Fruit fly (Drosophila melanogaster) whole organism, embryonic: ENCODE measurements around the gene CG31800.

Experiments
- Aef1 ChIP-seq: fragments of 200-800 bp; sonication (Bioruptor generic); IDR thresholded peaks from 3 replicates; pipeline ENCODE4 v1.3.6; 2022; ENCODE audit warnings: missing biosample characterization, missing genetic modification characterization
- Awh ChIP-seq: fragments of 200-800 bp; sonication (Bioruptor generic); IDR thresholded peaks from 2 replicates; pipeline ENCODE4, ENCODE4 v1.3.6; 2022; ENCODE audit warnings: missing biosample characterization, missing genetic modification characterization
- Bteb2 ChIP-seq: fragments of 200-800 bp; sonication (Bioruptor generic); optimal IDR thresholded peaks from 2 replicates; lab custom pipeline; 2016; ENCODE audit warnings: missing biosample characterization, missing genetic modification characterization
- CG10274 ChIP-seq: fragments of 200-800 bp; sonication (Bioruptor generic); optimal IDR thresholded peaks from 3 replicates; lab custom pipeline; 2017; ENCODE audit warnings: missing biosample characterization, mild to moderate bottlenecking, missing genetic modification characterization
- CG10366 ChIP-seq: fragments of 200-800 bp; sonication (Bioruptor generic); IDR thresholded peaks from 2 replicates; pipeline ENCODE4 v1.3.6; 2022; ENCODE audit warnings: missing biosample characterization, missing genetic modification characterization
- CG12236 ChIP-seq: fragments of 200-800 bp; sonication (Bioruptor generic); optimal IDR thresholded peaks from 2 replicates; lab custom pipeline; 2016; ENCODE audit warnings: missing biosample characterization, missing genetic modification characterization
- CG13287 ChIP-seq: fragments of 200-800 bp; sonication (Bioruptor generic); IDR thresholded peaks from 2 replicates; pipeline ENCODE4 v1.3.6; 2022; ENCODE audit warnings: missing biosample characterization, missing genetic modification characterization; ENCODE audit not compliant: partially characterized antibody
- CG14965 ChIP-seq: fragments of 200-800 bp; sonication (Bioruptor generic); optimal IDR thresholded peaks from 2 replicates; lab custom pipeline; 2016; ENCODE audit warnings: missing biosample characterization, missing genetic modification characterization, borderline replicate concordance
- CG1602 ChIP-seq: fragments of 200-800 bp; sonication (Bioruptor generic); optimal IDR thresholded peaks from 3 replicates; lab custom pipeline; 2016; ENCODE audit warnings: missing biosample characterization, missing genetic modification characterization
- CG17328 ChIP-seq: fragments of 200-800 bp; sonication (Bioruptor generic); IDR thresholded peaks from 2 replicates; pipeline ENCODE4 v1.3.6; 2022; ENCODE audit warnings: missing biosample characterization, missing genetic modification characterization
- CG1792 ChIP-seq: fragments of 200-800 bp; sonication (Bioruptor generic); optimal IDR thresholded peaks from 2 replicates; lab custom pipeline; 2016; ENCODE audit warnings: missing biosample characterization, missing genetic modification characterization
- CG18262 ChIP-seq: fragments of 200-800 bp; optimal IDR thresholded peaks from 3 replicates; lab custom pipeline; 2019; ENCODE audit warnings: missing biosample characterization, mild to moderate bottlenecking, missing genetic modification characterization, moderate library complexity
- CG4730 ChIP-seq: fragments of 200-800 bp; sonication (Bioruptor generic); IDR thresholded peaks from 2 replicates; pipeline ENCODE4 v1.3.6; 2022; ENCODE audit warnings: missing biosample characterization, missing genetic modification characterization
- CG7963 ChIP-seq: fragments of 200-800 bp; sonication (Bioruptor generic); IDR thresholded peaks from 3 replicates; pipeline ENCODE4 v1.3.6; 2022; ENCODE audit warnings: missing biosample characterization, missing genetic modification characterization; ENCODE audit not compliant: partially characterized antibody
- CG8388 ChIP-seq: fragments of 200-800 bp; sonication (Bioruptor generic); optimal IDR thresholded peaks from 2 replicates; lab custom pipeline; 2019; ENCODE audit warnings: missing biosample characterization, mild to moderate bottlenecking, missing genetic modification characterization, moderate library complexity
- CG9932 ChIP-seq: fragments of 200-800 bp; sonication (Bioruptor generic); IDR thresholded peaks from 2 replicates; pipeline ENCODE4 v1.3.6; 2022; ENCODE audit warnings: missing biosample characterization, missing genetic modification characterization
- Chrac-16 ChIP-seq: fragments of 200-800 bp; sonication (Bioruptor generic); optimal IDR thresholded peaks from 3 replicates; lab custom pipeline; 2016; ENCODE audit warnings: missing biosample characterization, missing genetic modification characterization
- CkIIα-i1 ChIP-seq: fragments of 200-800 bp; sonication (Bioruptor generic); IDR thresholded peaks from 2 replicates; pipeline ENCODE4 v1.3.6; 2022; ENCODE audit warnings: missing biosample characterization, missing genetic modification characterization
- Deaf1 ChIP-seq: fragments of 200-800 bp; optimal IDR thresholded peaks from 3 replicates; lab custom pipeline; 2019; ENCODE audit warnings: missing biosample characterization, mild to moderate bottlenecking, missing genetic modification characterization, moderate library complexity
- GATAe ChIP-seq: fragments of 200-800 bp; sonication (Bioruptor generic); conservative IDR thresholded peaks from 2 replicates; pipeline ENCODE4 v1.3.6; 2022; ENCODE audit warnings: missing biosample characterization, missing genetic modification characterization
- HmgZ ChIP-seq: fragments of 200-800 bp; sonication (Bioruptor generic); optimal IDR thresholded peaks from 2 replicates; lab custom pipeline; 2018; ENCODE audit warnings: missing biosample characterization, mild to moderate bottlenecking, missing genetic modification characterization
- Lim3 ChIP-seq: fragments of 200-800 bp; sonication (Bioruptor generic); IDR thresholded peaks from 2 replicates; pipeline ENCODE4 v1.3.6; 2022; ENCODE audit warnings: missing biosample characterization, missing genetic modification characterization
- Optix ChIP-seq: fragments of 200-800 bp; sonication (Bioruptor generic); IDR thresholded peaks from 3 replicates; pipeline ENCODE4 v1.3.6; 2022; ENCODE audit warnings: missing biosample characterization, missing genetic modification characterization
- Pdp1 ChIP-seq, 2 experiments: fragments of 200-800 bp; sonication (Bioruptor generic); optimal IDR thresholded peaks; 3 replicates each; lab custom pipeline; 2016; ENCODE audit warnings: missing biosample characterization in 2 of 2, missing genetic modification characterization in 2 of 2, mild to moderate bottlenecking in 1 of 2, moderate library complexity in 1 of 2
- Rfx ChIP-seq: fragments of 200-800 bp; sonication (Bioruptor generic); IDR thresholded peaks from 2 replicates; pipeline ENCODE4 v1.3.6; 2022; ENCODE audit warnings: missing biosample characterization, missing genetic modification characterization
- Scr ChIP-seq: fragments of 200-800 bp; sonication (Bioruptor generic); IDR thresholded peaks from 2 replicates; pipeline ENCODE4 v1.3.6; 2022; ENCODE audit warnings: missing biosample characterization, missing genetic modification characterization; ENCODE audit not compliant: partially characterized antibody
- Sry-β ChIP-seq: fragments of 200-800 bp; sonication (Bioruptor generic); optimal IDR thresholded peaks from 2 replicates; lab custom pipeline; 2018; ENCODE audit warnings: missing biosample characterization, mild to moderate bottlenecking, missing genetic modification characterization, moderate library complexity
- Sry-δ ChIP-seq: fragments of 200-800 bp; sonication (Bioruptor generic); optimal IDR thresholded peaks from 2 replicates; lab custom pipeline; 2016; ENCODE audit warnings: missing biosample characterization, missing genetic modification characterization
- al ChIP-seq: fragments of 200-800 bp; sonication (Bioruptor generic); IDR thresholded peaks from 2 replicates; pipeline ENCODE4 v1.3.6; 2022; ENCODE audit warnings: missing biosample characterization, missing genetic modification characterization
- ap ChIP-seq: fragments of 200-800 bp; sonication (Bioruptor generic); IDR thresholded peaks from 2 replicates; pipeline ENCODE4 v1.3.6; 2022; ENCODE audit warnings: missing biosample characterization, missing genetic modification characterization
- bsh ChIP-seq, 2 experiments: fragments of 200-800 bp; sonication (Bioruptor generic); optimal IDR thresholded peaks; 2 replicates each; lab custom pipeline; 2017 to 2018; ENCODE audit warnings: mild to moderate bottlenecking in 2 of 2, missing biosample characterization in 2 of 2, missing genetic modification characterization in 2 of 2, moderate library complexity in 1 of 2
- disco-r ChIP-seq: fragments of 200-800 bp; sonication (Bioruptor generic); optimal IDR thresholded peaks from 2 replicates; lab custom pipeline; 2016; ENCODE audit warnings: missing biosample characterization, missing genetic modification characterization
- dpn ChIP-seq, 2 experiments: fragments of 200-800 bp; sonication (Bioruptor generic); optimal IDR thresholded peaks; 3 replicates each; lab custom pipeline; 2016; ENCODE audit warnings: missing biosample characterization in 2 of 2, missing genetic modification characterization in 2 of 2
- fd102C ChIP-seq: fragments of 200-800 bp; sonication (Bioruptor generic); optimal IDR thresholded peaks from 2 replicates; lab custom pipeline; 2018; ENCODE audit warnings: missing biosample characterization, mild to moderate bottlenecking, missing genetic modification characterization, moderate library complexity
- insv ChIP-seq, 2 experiments: fragments of 200-800 bp; sonication (Bioruptor generic); optimal IDR thresholded peaks; 3 replicates each; lab custom pipeline; 2016 to 2018; ENCODE audit warnings: missing biosample characterization in 2 of 2, missing genetic modification characterization in 2 of 2
- ken ChIP-seq: fragments of 200-800 bp; sonication (Bioruptor generic); IDR thresholded peaks from 3 replicates; pipeline ENCODE4 v1.3.6; 2022; ENCODE audit warnings: missing biosample characterization, missing genetic modification characterization
- lilli ChIP-seq: fragments of 200-800 bp; sonication (Bioruptor generic); optimal IDR thresholded peaks from 3 replicates; lab custom pipeline; 2016; ENCODE audit warnings: missing biosample characterization, missing genetic modification characterization
- nerfin-2 ChIP-seq: fragments of 200-800 bp; sonication (Bioruptor generic); IDR thresholded peaks from 2 replicates; pipeline ENCODE4 v1.3.6; 2022; ENCODE audit warnings: missing biosample characterization, missing genetic modification characterization; ENCODE audit not compliant: partially characterized antibody
- pnt ChIP-seq: fragments of 200-800 bp; sonication (Bioruptor generic); optimal IDR thresholded peaks from 3 replicates; lab custom pipeline; 2016; ENCODE audit warnings: missing biosample characterization, missing genetic modification characterization
- repo ChIP-seq: fragments of 200-800 bp; sonication (Bioruptor generic); optimal IDR thresholded peaks from 2 replicates; lab custom pipeline; 2016; ENCODE audit warnings: missing biosample characterization, missing genetic modification characterization
- slou ChIP-seq: fragments of 200-800 bp; sonication (Bioruptor generic); optimal IDR thresholded peaks from 3 replicates; lab custom pipeline; 2016; ENCODE audit warnings: missing biosample characterization, missing genetic modification characterization
- stc ChIP-seq: fragments of 200-800 bp; sonication (Bioruptor generic); IDR thresholded peaks from 2 replicates; pipeline ENCODE4 v1.3.6; 2022; ENCODE audit warnings: missing biosample characterization, missing genetic modification characterization
- zf30C ChIP-seq: fragments of 200-800 bp; sonication (Bioruptor generic); optimal IDR thresholded peaks from 3 replicates; lab custom pipeline; 2018; ENCODE audit warnings: missing biosample characterization, mild to moderate bottlenecking, missing genetic modification characterization

CG31800 gene

DNA sequence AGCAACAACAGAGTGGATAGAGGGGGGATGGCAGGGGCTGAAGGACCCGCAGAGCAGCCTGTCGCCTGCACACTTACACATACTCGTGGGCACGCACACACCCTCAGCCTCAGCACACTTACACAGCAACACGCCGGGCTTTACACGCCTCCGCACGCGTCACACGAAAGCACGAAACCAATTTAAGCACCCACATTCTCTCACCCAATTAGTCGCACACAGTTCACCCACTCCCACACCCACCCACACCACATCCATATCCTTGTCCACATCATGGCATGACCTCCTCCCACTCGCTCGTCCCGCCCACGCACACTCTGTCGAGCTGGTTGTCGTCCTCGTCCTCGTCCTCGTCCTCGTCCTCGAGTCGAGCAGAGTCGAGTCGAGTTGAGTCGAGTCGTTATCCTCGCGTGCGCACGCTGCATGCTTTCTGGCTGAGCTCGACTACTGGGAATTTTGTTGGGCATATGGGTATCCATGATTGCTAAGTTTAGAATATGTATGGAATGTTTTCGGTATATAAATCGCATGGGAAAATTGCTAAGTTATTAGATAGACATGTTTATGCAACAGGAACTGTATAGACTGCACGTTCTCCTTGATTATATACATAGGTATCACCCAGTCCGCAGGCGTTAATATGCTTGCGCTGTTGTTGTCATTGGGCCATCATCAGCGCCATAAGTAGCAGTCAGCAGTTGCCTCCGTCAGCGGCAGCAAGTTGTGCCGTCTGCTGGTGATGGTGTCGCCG, 22.3 kb downstream of the CG31800 start (continued):
- TF ChIP-seq CG8388 (GFP tag; lab: Kevin White, UChicago) (peak; percentile 59), CG13287 (no peak), CkIIα-i1 (GFP tag; lab: Robert Waterston, UW) (no peak), CG7963 (GFP tag; lab: Robert Waterston, UW) (no peak), CG18262 (tag; lab: Kevin White, UChicago) (peak; percentile 75), slou (peak; percentile 74), CG4730 (GFP tag; lab: Robert Waterston, UW) (peak; percentile 81), CG9932 (GFP tag; lab: Robert Waterston, UW) (peak; percentile 74), al (GFP tag; lab: Robert Waterston, UW) (peak; percentile 70), CG14965 (peak; percentile 7), bsh (GFP tag; optimal IDR thresholded peaks at IDR 0.05; lab: Kevin White, UChicago) (peak; percentile 44 to 81), Sry-δ (GFP tag; lab: Kevin White, UChicago) (peak; percentile 32), ap (GFP tag; lab: Robert Waterston, UW) (peak; percentile 72), Pdp1 (GFP tag; optimal IDR thresholded peaks at IDR 0.05; lab: Kevin White, UChicago) (peak; percentile 77), repo (GFP tag; lab: Kevin White, UChicago) (peak; percentile 57), CG1792 (GFP tag; lab: Kevin White, UChicago) (peak; percentile 71), Lim3 (peak; percentile 67), HmgZ (tag; lab: Kevin White, UChicago) (peak; percentile 68), Deaf1 (tag; lab: Kevin White, UChicago) (peak; percentile 81), disco-r (GFP tag; lab: Kevin White, UChicago) (peak; percentile 3), Rfx (GFP tag; lab: Robert Waterston, UW) (peak; percentile 89), Aef1 (GFP tag; lab: Robert Waterston, UW) (peak; percentile 85), fd102C (no peak), lilli (GFP tag; lab: Kevin White, UChicago) (peak; percentile 90), CG10366 (GFP tag; lab: Robert Waterston, UW) (peak; percentile 88), Bteb2 (GFP tag; lab: Kevin White, UChicago) (peak; percentile 79), Awh (peak; percentile 76), Scr (GFP tag; lab: Robert Waterston, UW) (no peak), CG10274 (peak; percentile 45), stc (peak; percentile 78), nerfin-2 (no peak), CG17328 (GFP tag; lab: Robert Waterston, UW) (peak; percentile 75), pnt (peak; percentile 85), CG12236 (GFP tag; lab: Kevin White, UChicago) (peak; percentile 25), Sry-β (GFP tag; lab: Kevin White, UChicago) (no peak), insv (GFP tag; optimal IDR thresholded peaks at IDR 0.05; lab: Kevin White, UChicago) (no peak), CG1602 (peak; percentile 67), dpn (GFP tag; optimal IDR thresholded peaks at IDR 0.05; lab: Kevin White, UChicago) (peak; percentile 81), Chrac-16 (GFP tag; lab: Kevin White, UChicago) (peak; percentile 63), Optix (GFP tag; lab: Robert Waterston, UW) (peak; percentile 88), GATAe (0 out of 2 replicates have a peak, but pooled peaks have one; percentile 15), zf30C (no peak), ken (GFP tag; lab: Robert Waterston, UW) (peak; percentile 86)
